Fruit fly (Drosophila melanogaster) whole organism, wandering third instar larva: Measurements from ENCODE around the gene Grip128.

Experiments
- h ChIP-seq: fragments of 200-800 bp; sonication (Bioruptor generic); optimal IDR thresholded peaks from 3 replicates; lab custom pipeline; 2016; ENCODE audit warnings: missing biosample characterization, mild to moderate bottlenecking, missing genetic modification characterization
- psq ChIP-seq: fragments of 200-800 bp; sonication (Bioruptor generic); optimal IDR thresholded peaks from 3 replicates; lab custom pipeline; 2017; ENCODE audit warnings: missing biosample characterization, mild to moderate bottlenecking, missing genetic modification characterization, moderate library complexity

dm6 chrX:15465410-15465809 lies 6.5 kb downstream of the Grip128 start:
- TF ChIP-seq psq = no peak
- TF ChIP-seq h (GFP tag; lab: Kevin White, UChicago) = no peak
